Fruit fly (Drosophila melanogaster) whole organism, embryonic: ENCODE data around the gene Wdr33.

ENCODE experiments used
- Bgb ChIP-seq: fragments of 200-800 bp; sonication (Bioruptor generic); IDR thresholded peaks from 2 replicates; pipeline ENCODE4 v1.3.6; 2022; ENCODE audit warnings: missing biosample characterization, missing genetic modification characterization; ENCODE audit not compliant: partially characterized antibody
- Blimp-1 ChIP-seq: fragments of 200-800 bp; sonication (Bioruptor generic); optimal IDR thresholded peaks from 3 replicates; lab custom pipeline; 2018; ENCODE audit warnings: missing biosample characterization, missing genetic modification characterization, mild to moderate bottlenecking, moderate library complexity, missing genetic modification reagents
- CG12236 ChIP-seq: fragments of 200-800 bp; sonication (Bioruptor generic); optimal IDR thresholded peaks from 2 replicates; lab custom pipeline; 2016; ENCODE audit warnings: missing biosample characterization, missing genetic modification characterization
- CG14860 ChIP-seq: fragments of 200-800 bp; sonication (Bioruptor generic); IDR thresholded peaks from 3 replicates; pipeline ENCODE4 v1.3.6; 2022; ENCODE audit warnings: missing biosample characterization, missing genetic modification characterization; ENCODE audit not compliant: partially characterized antibody
- CG1602 ChIP-seq: fragments of 200-800 bp; sonication (Bioruptor generic); optimal IDR thresholded peaks from 3 replicates; lab custom pipeline; 2016; ENCODE audit warnings: missing biosample characterization, missing genetic modification characterization
- CG17328 ChIP-seq: fragments of 200-800 bp; sonication (Bioruptor generic); IDR thresholded peaks from 2 replicates; pipeline ENCODE4 v1.3.6; 2022; ENCODE audit warnings: missing biosample characterization, missing genetic modification characterization
- CG17361 ChIP-seq: fragments of 200-800 bp; sonication (Bioruptor generic); IDR thresholded peaks from 3 replicates; pipeline ENCODE4 v1.3.6; 2022; ENCODE audit warnings: missing biosample characterization, missing genetic modification characterization
- CG18262 ChIP-seq: fragments of 200-800 bp; optimal IDR thresholded peaks from 3 replicates; lab custom pipeline; 2019; ENCODE audit warnings: missing biosample characterization, mild to moderate bottlenecking, missing genetic modification characterization, moderate library complexity
- CG2199 ChIP-seq: fragments of 200-800 bp; sonication (Bioruptor generic); IDR thresholded peaks from 3 replicates; pipeline ENCODE4 v1.3.6; 2022; ENCODE audit warnings: missing biosample characterization, missing genetic modification characterization
- CG2712 ChIP-seq: fragments of 200-800 bp; optimal IDR thresholded peaks from 3 replicates; lab custom pipeline; 2019; ENCODE audit warnings: missing biosample characterization, mild to moderate bottlenecking, missing genetic modification characterization, moderate library complexity
- CG34224 ChIP-seq: fragments of 200-800 bp; sonication (Bioruptor generic); IDR thresholded peaks from 3 replicates; pipeline ENCODE4 v1.3.6; 2022; ENCODE audit warnings: missing biosample characterization, missing genetic modification characterization; ENCODE audit not compliant: partially characterized antibody
- CG3726 ChIP-seq: fragments of 200-800 bp; sonication (Bioruptor generic); IDR thresholded peaks from 3 replicates; pipeline ENCODE4, ENCODE4 v1.3.6; 2022; ENCODE audit warnings: missing biosample characterization, missing genetic modification characterization
- CG42726 ChIP-seq: fragments of 200-800 bp; sonication (Bioruptor generic); IDR thresholded peaks from 2 replicates; pipeline ENCODE4 v1.3.6; 2022; ENCODE audit warnings: missing biosample characterization, missing genetic modification characterization; ENCODE audit not compliant: partially characterized antibody
- CG4282 ChIP-seq: fragments of 200-800 bp; sonication (Bioruptor generic); optimal IDR thresholded peaks from 2 replicates; lab custom pipeline; 2016; ENCODE audit warnings: missing biosample characterization, missing genetic modification characterization
- CG6689 ChIP-seq: fragments of 200-800 bp; sonication (Bioruptor generic); IDR thresholded peaks from 2 replicates; pipeline ENCODE4 v1.3.6; 2022; ENCODE audit warnings: missing biosample characterization, missing genetic modification characterization
- CG6854 ChIP-seq: fragments of 200-800 bp; sonication (Bioruptor generic); optimal IDR thresholded peaks from 3 replicates; lab custom pipeline; 2017; ENCODE audit warnings: missing biosample characterization, mild to moderate bottlenecking, missing genetic modification characterization
- CG7928 ChIP-seq: fragments of 200-800 bp; sonication (Bioruptor generic); optimal IDR thresholded peaks from 2 replicates; lab custom pipeline; 2017; ENCODE audit warnings: missing biosample characterization, mild to moderate bottlenecking, missing genetic modification characterization
- CG8359 ChIP-seq: fragments of 200-800 bp; sonication (Bioruptor generic); optimal IDR thresholded peaks from 2 replicates; lab custom pipeline; 2017; ENCODE audit warnings: missing biosample characterization, mild to moderate bottlenecking, missing genetic modification characterization, borderline replicate concordance
- CG8388 ChIP-seq: fragments of 200-800 bp; sonication (Bioruptor generic); optimal IDR thresholded peaks from 2 replicates; lab custom pipeline; 2019; ENCODE audit warnings: missing biosample characterization, mild to moderate bottlenecking, missing genetic modification characterization, moderate library complexity
- CG8924 ChIP-seq: fragments of 200-800 bp; optimal IDR thresholded peaks from 3 replicates; lab custom pipeline; 2019; ENCODE audit warnings: missing biosample characterization, mild to moderate bottlenecking, missing genetic modification characterization, moderate library complexity
- CG9437 ChIP-seq: fragments of 200-800 bp; sonication (Bioruptor generic); optimal IDR thresholded peaks from 2 replicates; lab custom pipeline; 2018; ENCODE audit warnings: missing biosample characterization, mild to moderate bottlenecking, missing genetic modification characterization
- CG9609 ChIP-seq: fragments of 200-800 bp; sonication (Bioruptor generic); optimal IDR thresholded peaks from 3 replicates; lab custom pipeline; 2016; ENCODE audit warnings: missing biosample characterization, missing genetic modification characterization
- Drgx ChIP-seq: fragments of 200-800 bp; sonication (Bioruptor generic); IDR thresholded peaks from 2 replicates; pipeline ENCODE4 v1.3.6; 2022; ENCODE audit warnings: missing biosample characterization, missing genetic modification characterization
- H2.0 ChIP-seq: fragments of 200-800 bp; sonication (Bioruptor generic); IDR thresholded peaks from 2 replicates; pipeline ENCODE4 v1.3.6; 2022; ENCODE audit warnings: missing biosample characterization, missing genetic modification characterization
- HmgD ChIP-seq: fragments of 200-800 bp; sonication (Bioruptor generic); optimal IDR thresholded peaks from 3 replicates; lab custom pipeline; 2016; ENCODE audit warnings: missing biosample characterization, missing genetic modification characterization
- Jarid2 ChIP-seq: fragments of 200-800 bp; sonication (Bioruptor generic); optimal IDR thresholded peaks from 3 replicates; lab custom pipeline; 2017; ENCODE audit warnings: mild to moderate bottlenecking, missing biosample characterization, missing genetic modification reagents, missing genetic modification characterization
- Mad ChIP-seq: fragments of 200-800 bp; sonication (Bioruptor generic); optimal IDR thresholded peaks from 2 replicates; lab custom pipeline; 2016; ENCODE audit warnings: missing biosample characterization, missing genetic modification characterization
- NC2β ChIP-seq: fragments of 200-800 bp; sonication (Bioruptor generic); optimal IDR thresholded peaks from 2 replicates; lab custom pipeline; 2016; ENCODE audit warnings: missing biosample characterization, missing genetic modification characterization
- Sox100B ChIP-seq: fragments of 200-800 bp; sonication (Bioruptor generic); optimal IDR thresholded peaks from 3 replicates; lab custom pipeline; 2018; ENCODE audit warnings: missing biosample characterization, mild to moderate bottlenecking, missing genetic modification characterization
- Sry-β ChIP-seq: fragments of 200-800 bp; sonication (Bioruptor generic); optimal IDR thresholded peaks from 2 replicates; lab custom pipeline; 2018; ENCODE audit warnings: missing biosample characterization, mild to moderate bottlenecking, missing genetic modification characterization, moderate library complexity
- Taf1 ChIP-seq: fragments of 200-800 bp; sonication (Bioruptor generic); IDR thresholded peaks from 2 replicates; pipeline ENCODE4 v1.3.6; 2022; ENCODE audit warnings: missing biosample characterization, missing genetic modification characterization
- ap ChIP-seq: fragments of 200-800 bp; sonication (Bioruptor generic); IDR thresholded peaks from 2 replicates; pipeline ENCODE4 v1.3.6; 2022; ENCODE audit warnings: missing biosample characterization, missing genetic modification characterization
- chm ChIP-seq: fragments of 200-800 bp; sonication (Bioruptor generic); IDR thresholded peaks from 2 replicates; pipeline ENCODE4 v1.3.6; 2022; ENCODE audit warnings: missing biosample characterization, missing genetic modification characterization
- dati ChIP-seq: fragments of 200-800 bp; sonication (Bioruptor generic); IDR thresholded peaks from 2 replicates; pipeline ENCODE4 v1.3.6; 2022; ENCODE audit warnings: missing biosample characterization, missing genetic modification characterization
- dm ChIP-seq: fragments of 200-800 bp; sonication (Bioruptor generic); optimal IDR thresholded peaks from 3 replicates; lab custom pipeline; 2016; ENCODE audit warnings: missing biosample characterization, missing genetic modification characterization
- ems ChIP-seq: fragments of 200-800 bp; sonication (Bioruptor generic); optimal IDR thresholded peaks from 3 replicates; lab custom pipeline; 2016; ENCODE audit warnings: missing biosample characterization, missing genetic modification characterization
- fu2 ChIP-seq: fragments of 200-800 bp; sonication (Bioruptor generic); optimal IDR thresholded peaks from 2 replicates; lab custom pipeline; 2016; ENCODE audit warnings: missing biosample characterization, missing genetic modification characterization
- gce ChIP-seq: fragments of 200-800 bp; sonication (Bioruptor generic); IDR thresholded peaks from 3 replicates; pipeline ENCODE4 v1.3.6; 2022; ENCODE audit warnings: missing biosample characterization, missing genetic modification characterization
- ham ChIP-seq: fragments of 200-800 bp; sonication (Bioruptor generic); IDR thresholded peaks from 2 replicates; pipeline ENCODE4 v1.3.6; 2022; ENCODE audit warnings: missing biosample characterization, missing genetic modification characterization
- her ChIP-seq: fragments of 200-800 bp; sonication (Bioruptor generic); optimal IDR thresholded peaks from 2 replicates; lab custom pipeline; 2016; ENCODE audit warnings: missing biosample characterization, missing genetic modification characterization
- jing ChIP-seq: fragments of 200-800 bp; sonication (Bioruptor generic); optimal IDR thresholded peaks from 2 replicates; lab custom pipeline; 2018; ENCODE audit warnings: missing biosample characterization, mild to moderate bottlenecking, missing genetic modification characterization
- kay ChIP-seq: fragments of 200-800 bp; sonication (Bioruptor generic); optimal IDR thresholded peaks from 2 replicates; lab custom pipeline; 2016; ENCODE audit warnings: missing biosample characterization, missing genetic modification characterization
- mam ChIP-seq: fragments of 200-800 bp; sonication (Bioruptor generic); optimal IDR thresholded peaks from 3 replicates; lab custom pipeline; 2016; ENCODE audit warnings: missing biosample characterization, missing genetic modification characterization
- oc ChIP-seq: fragments of 200-800 bp; sonication (Bioruptor generic); optimal IDR thresholded peaks from 2 replicates; lab custom pipeline; 2018; ENCODE audit warnings: missing biosample characterization, mild to moderate bottlenecking, missing genetic modification characterization, moderate library complexity
- odd ChIP-seq: fragments of 200-800 bp; sonication (Bioruptor generic); optimal IDR thresholded peaks from 2 replicates; lab custom pipeline; 2017; ENCODE audit warnings: missing biosample characterization, mild to moderate bottlenecking, missing genetic modification characterization
- pb ChIP-seq: fragments of 200-800 bp; sonication (Bioruptor generic); optimal IDR thresholded peaks from 3 replicates; lab custom pipeline; 2016; ENCODE audit warnings: missing biosample characterization, missing genetic modification characterization
- rib ChIP-seq: fragments of 200-800 bp; sonication (Bioruptor generic); IDR thresholded peaks from 2 replicates; pipeline ENCODE4 v1.3.6; 2022; ENCODE audit warnings: missing biosample characterization, missing genetic modification characterization
- sqz ChIP-seq: fragments of 200-800 bp; sonication (Bioruptor generic); optimal IDR thresholded peaks from 3 replicates; lab custom pipeline; 2018; ENCODE audit warnings: missing biosample characterization, mild to moderate bottlenecking, missing genetic modification characterization

Gene Wdr33

DNA sequence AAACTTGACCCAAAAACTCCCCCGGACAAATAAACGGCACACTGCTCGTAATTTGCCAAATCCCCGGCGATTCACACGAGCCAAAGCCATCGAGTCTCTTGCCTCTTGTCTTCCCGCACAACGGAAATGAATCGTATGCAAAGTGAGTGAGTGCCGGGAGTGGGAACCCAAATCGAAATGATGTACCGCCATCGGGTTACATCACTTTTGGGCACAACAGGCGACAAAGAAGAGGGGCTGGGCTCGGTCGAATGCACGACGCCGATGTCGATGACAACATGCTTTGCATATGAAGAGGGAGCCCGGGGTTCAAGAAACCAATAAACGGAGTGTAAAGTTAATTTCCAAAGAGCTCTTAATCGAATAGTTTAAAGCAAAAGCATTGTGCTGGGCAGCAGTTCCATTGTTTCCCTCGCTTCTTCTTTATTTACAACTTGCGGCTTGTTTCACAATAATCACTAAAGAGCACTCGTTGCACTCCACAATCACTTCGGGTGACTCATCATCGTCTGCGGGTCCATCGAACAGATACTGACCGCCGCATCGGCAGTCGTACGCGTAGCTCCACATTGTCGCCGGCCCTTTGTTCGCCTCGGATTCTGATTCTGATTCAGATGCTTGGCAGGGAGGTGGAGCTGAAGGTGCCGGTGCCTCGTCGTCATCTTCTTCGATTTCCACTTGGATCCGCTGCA lies 38.6 kb upstream of the Wdr33 start (continued):
- 0 out of 3 replicates have a peak, but pooled peaks have one; percentile 19 for TF ChIP-seq CG14860
- TF ChIP-seq CG17361 (GFP tag; lab: Robert Waterston, UW), result no peak
- no peak for TF ChIP-seq CG17328 (GFP tag; lab: Robert Waterston, UW)
- no peak for TF ChIP-seq Jarid2 (GFP tag; lab: Kevin White, UChicago)
- TF ChIP-seq CG18262 (tag; lab: Kevin White, UChicago), result no peak
- TF ChIP-seq Drgx (GFP tag; lab: Robert Waterston, UW), result no peak
- TF ChIP-seq Sry-β (GFP tag; lab: Kevin White, UChicago), result no peak
- TF ChIP-seq chm, result 0 out of 2 replicates have a peak, but pooled peaks have one; percentile 9
- TF ChIP-seq Mad (GFP tag; lab: Kevin White, UChicago), result no peak
- TF ChIP-seq kay (GFP tag; lab: Kevin White, UChicago), result peak; percentile 8
- no peak for TF ChIP-seq CG9437 (GFP tag; lab: Kevin White, UChicago)

DNA sequence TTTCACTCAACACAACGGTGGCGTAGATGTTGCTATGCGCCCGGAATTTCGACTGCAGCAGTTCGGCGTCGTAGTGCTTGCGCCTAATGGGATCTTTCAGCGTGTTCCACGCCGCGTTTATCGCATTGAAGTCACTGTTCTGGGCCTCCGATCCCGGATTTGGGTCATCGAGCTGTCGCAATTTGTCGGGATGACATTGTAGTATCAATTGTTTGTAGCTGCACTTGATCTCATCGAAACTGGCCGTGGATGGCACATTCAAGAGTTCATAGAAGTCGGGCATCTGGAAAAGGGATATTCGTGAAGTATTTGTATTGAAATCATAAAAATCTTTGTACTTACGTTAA lies 38.1 kb upstream of the Wdr33 start:
- TF ChIP-seq CG42726 (GFP tag; lab: Robert Waterston, UW), result 0 out of 2 replicates have a peak, but pooled peaks have one; percentile 0
- TF ChIP-seq CG2199, result 0 out of 3 replicates have a peak, but pooled peaks have one; percentile 32
- no peak for TF ChIP-seq HmgD (GFP tag; lab: Kevin White, UChicago)
- no peak for TF ChIP-seq mam (GFP tag; lab: Kevin White, UChicago)
- TF ChIP-seq CG6689, result no peak
- TF ChIP-seq pb (GFP tag; lab: Kevin White, UChicago), result no peak
- no peak for TF ChIP-seq fu2
- TF ChIP-seq Taf1 (GFP tag; lab: Robert Waterston, UW), result no peak
- TF ChIP-seq CG3726 (GFP tag; lab: Robert Waterston, UW), result no peak
- TF ChIP-seq ham (GFP tag; lab: Robert Waterston, UW), result no peak
- no peak for TF ChIP-seq CG34224
- TF ChIP-seq kay (GFP tag; lab: Kevin White, UChicago), result no peak
- no peak for TF ChIP-seq H2.0 (GFP tag; lab: Robert Waterston, UW)
- no peak for TF ChIP-seq Sox100B (GFP tag; lab: Kevin White, UChicago)
- TF ChIP-seq CG7928 (GFP tag; lab: Kevin White, UChicago), result no peak
- TF ChIP-seq dati (GFP tag; lab: Robert Waterston, UW), result no peak
- TF ChIP-seq CG8359 (GFP tag; lab: Kevin White, UChicago), result no peak
- no peak for TF ChIP-seq NC2β (GFP tag; lab: Kevin White, UChicago)
- no peak for TF ChIP-seq CG6854 (GFP tag; lab: Kevin White, UChicago)
- no peak for TF ChIP-seq CG8924 (tag; lab: Kevin White, UChicago)
- TF ChIP-seq Blimp-1 (GFP tag; lab: Kevin White, UChicago), result no peak
- TF ChIP-seq rib (GFP tag; lab: Robert Waterston, UW), result 0 out of 2 replicates have a peak, but pooled peaks have one; percentile 41
- no peak for TF ChIP-seq oc
- TF ChIP-seq gce (GFP tag; lab: Robert Waterston, UW), result no peak
- no peak for TF ChIP-seq sqz (GFP tag; lab: Kevin White, UChicago)
- no peak for TF ChIP-seq CG4282

DNA sequence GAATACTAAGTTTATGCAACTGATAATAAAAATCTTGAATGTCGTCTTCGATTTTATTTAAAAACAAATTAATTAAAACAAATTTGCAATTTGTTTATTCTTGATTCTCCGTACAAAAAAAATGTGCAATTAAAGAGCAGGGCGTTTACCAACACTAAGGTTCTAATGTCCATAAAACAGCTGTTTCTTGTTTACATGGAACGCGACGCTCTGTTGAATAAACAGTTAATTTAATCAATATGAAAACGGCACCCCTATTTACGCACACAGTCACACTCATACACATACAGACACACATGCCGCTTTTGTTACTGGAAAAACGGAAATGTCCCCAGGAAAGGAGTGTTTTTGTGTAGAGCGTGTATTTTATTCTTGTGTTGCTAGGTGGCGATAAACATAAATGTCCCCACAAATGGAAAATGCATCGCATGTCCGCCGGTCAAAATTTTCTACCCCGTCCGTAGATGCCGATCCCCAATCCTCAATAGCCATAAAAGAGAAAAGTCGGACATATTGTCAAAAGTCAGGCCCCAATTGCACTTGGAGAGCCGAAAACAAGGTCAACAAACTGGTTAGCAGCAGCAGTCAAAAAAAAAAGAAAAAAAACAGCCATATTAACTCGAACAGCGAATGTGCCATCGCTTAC lies 37.3 kb upstream of the Wdr33 start:
- TF ChIP-seq CG2712 (tag; lab: Kevin White, UChicago), result peak; percentile 66
- TF ChIP-seq Bgb (GFP tag; lab: Robert Waterston, UW), result no peak
- no peak for TF ChIP-seq jing (GFP tag; lab: Kevin White, UChicago)
- peak; percentile 83 for TF ChIP-seq odd (GFP tag; lab: Kevin White, UChicago)
- peak; percentile 33 for TF ChIP-seq ems (GFP tag; lab: Kevin White, UChicago)
- TF ChIP-seq ap (GFP tag; lab: Robert Waterston, UW), result no peak
- peak; percentile 72 for TF ChIP-seq her (GFP tag; lab: Kevin White, UChicago)
- peak; percentile 51 for TF ChIP-seq CG8388 (GFP tag; lab: Kevin White, UChicago)
- TF ChIP-seq sqz (GFP tag; lab: Kevin White, UChicago), result peak; percentile 99
- TF ChIP-seq CG4282, result peak; percentile 22
- TF ChIP-seq CG9609 (GFP tag; lab: Kevin White, UChicago), result peak; percentile 29
- peak; percentile 54 for TF ChIP-seq CG1602 (GFP tag; lab: Kevin White, UChicago)
- peak; percentile 77 for TF ChIP-seq CG12236 (GFP tag; lab: Kevin White, UChicago)
- TF ChIP-seq dm, result peak; percentile 50
